Worm (Caenorhabditis elegans) whole organism, early embryonic: Measurements from ENCODE around the gene F20G2.6.

Experiments used
- B0310.2 ChIP-seq: sonication (generic microtip); optimal IDR thresholded peaks from 2 replicates; lab custom pipeline; 2016; ENCODE audit warnings: mild to moderate bottlenecking, missing genetic modification characterization, missing compliant biosample characterization
- F13C5.2 ChIP-seq: sonication (generic microtip); optimal IDR thresholded peaks from 2 replicates; lab custom pipeline; 2017; ENCODE audit warnings: mild to moderate bottlenecking, missing genetic modification characterization, inconsistent platforms, missing compliant biosample characterization
- aly-1 ChIP-seq: sonication (generic microtip); optimal IDR thresholded peaks from 2 replicates; lab custom pipeline; 2016; ENCODE audit warnings: missing genetic modification characterization, missing compliant biosample characterization
- ama-1 ChIP-seq: fragments of 150-350 bp; optimal IDR thresholded peaks from 2 replicates; lab custom pipeline; 2014
- ceh-13 ChIP-seq: fragments of 200-800 bp; sonication (Bioruptor generic); optimal IDR thresholded peaks from 2 replicates; lab custom pipeline; 2018; ENCODE audit warnings: mild to moderate bottlenecking, missing genetic modification characterization, missing compliant biosample characterization
- ceh-36 ChIP-seq: sonication (generic microtip); optimal IDR thresholded peaks from 2 replicates; lab custom pipeline; 2016; ENCODE audit warnings: missing genetic modification characterization, inconsistent platforms, missing compliant biosample characterization
- ets-7 ChIP-seq: sonication (generic microtip); optimal IDR thresholded peaks from 2 replicates; lab custom pipeline; 2016; ENCODE audit warnings: missing genotype, missing genetic modification characterization, missing compliant biosample characterization
- flt-1 ChIP-seq: fragments of 200-800 bp; sonication (Bioruptor generic); IDR thresholded peaks from 2 replicates; pipeline ENCODE4 v1.3.6; 2022; ENCODE audit warnings: missing genetic modification characterization, missing compliant biosample characterization
- hmbx-1 ChIP-seq: sonication (generic microtip); optimal IDR thresholded peaks from 2 replicates; lab custom pipeline; 2016; ENCODE audit warnings: mild to moderate bottlenecking, missing genetic modification characterization, missing compliant biosample characterization
- hmg-4 ChIP-seq: fragments of 200-800 bp; sonication (Bioruptor generic); optimal IDR thresholded peaks from 2 replicates; lab custom pipeline; 2018; ENCODE audit warnings: mild to moderate bottlenecking, missing genetic modification characterization, missing compliant biosample characterization
- hnd-1 ChIP-seq: sonication (generic microtip); optimal IDR thresholded peaks from 2 replicates; lab custom pipeline; 2016; ENCODE audit warnings: missing genetic modification characterization, missing compliant biosample characterization
- pes-1 ChIP-seq: fragments of 200-800 bp; sonication (Bioruptor generic); IDR thresholded peaks from 2 replicates; pipeline ENCODE4 v1.3.6; 2022; ENCODE audit warnings: missing genetic modification reagents, missing genetic modification characterization, missing compliant biosample characterization
- scrt-1 ChIP-seq: fragments of 200-800 bp; sonication (Bioruptor generic); IDR thresholded peaks from 2 replicates; pipeline ENCODE4 v1.3.6; 2022; ENCODE audit warnings: missing genetic modification characterization, missing compliant biosample characterization
- sea-1 ChIP-seq: fragments of 200-800 bp; sonication (Bioruptor generic); conservative IDR thresholded peaks from 2 replicates; pipeline ENCODE4 v1.3.6; 2022; ENCODE audit warnings: missing genetic modification characterization, missing compliant biosample characterization
- tbx-11 ChIP-seq: fragments of 200-800 bp; sonication (Bioruptor generic); IDR thresholded peaks from 2 replicates; pipeline ENCODE4 v1.3.6; 2022; ENCODE audit warnings: missing genetic modification characterization, missing compliant biosample characterization
- tbx-37 ChIP-seq: fragments of 200-800 bp; sonication (Bioruptor generic); conservative IDR thresholded peaks from 2 replicates; pipeline ENCODE4 v1.3.6; 2022; ENCODE audit warnings: missing genetic modification reagents, missing genetic modification characterization, missing compliant biosample characterization
- tra-4 ChIP-seq: sonication (generic microtip); optimal IDR thresholded peaks from 2 replicates; lab custom pipeline; 2017; ENCODE audit warnings: missing genetic modification characterization, missing compliant biosample characterization

F20G2.6 gene

ce11 chrV:13762426-13763127 lies at the start of gene F20G2.6:
Gene F20G2.6 (plus strand): TSS chrV:13763077.
- TF ChIP-seq hmg-4 (GFP tag; lab: Kevin White, UChicago), result no peak
- no peak for TF ChIP-seq hnd-1 (tag; lab: Kevin White, UChicago)
- TF ChIP-seq tbx-37 (GFP tag; lab: Robert Waterston, UW), result no peak
- TF ChIP-seq hmbx-1, result no peak
- no peak for TF ChIP-seq ama-1 (lab: Kevin White, UChicago)
- no peak for TF ChIP-seq aly-1 (tag; lab: Kevin White, UChicago)
- no peak for TF ChIP-seq F13C5.2 (tag; lab: Kevin White, UChicago)
- TF ChIP-seq B0310.2 (tag; lab: Kevin White, UChicago), result no peak
- no peak for TF ChIP-seq flt-1 (GFP tag; lab: Robert Waterston, UW)
- no peak for TF ChIP-seq ceh-36 (tag; lab: Kevin White, UChicago)
- TF ChIP-seq tbx-11, result no peak
- TF ChIP-seq pes-1 (GFP tag; lab: Robert Waterston, UW), result no peak

- TF ChIP-seq ets-7 (tag; lab: Kevin White, UChicago) (peak; percentile 57), flt-1 (GFP tag; lab: Robert Waterston, UW) (no peak), F13C5.2 (tag; lab: Kevin White, UChicago) (peak; percentile 72), tbx-11 (0 out of 2 replicates have a peak, but pooled peaks have one; percentile 45), hmg-4 (GFP tag; lab: Kevin White, UChicago) (peak; percentile 11), scrt-1 (no peak), aly-1 (tag; lab: Kevin White, UChicago) (no peak), B0310.2 (tag; lab: Kevin White, UChicago) (peak; percentile 34), tra-4 (tag; lab: Kevin White, UChicago) (peak; percentile 28), tbx-37 (GFP tag; lab: Robert Waterston, UW) (peak; percentile 70)
These were observed 47.6 kb upstream of the F20G2.6 start, which contains the start of gene zipt-9 for ce11 chrV:13715223-13715686. Gene zipt-9 (minus strand): TSS chrV:13715273.

- TF ChIP-seq pes-1 (GFP tag; lab: Robert Waterston, UW), result no peak
- TF ChIP-seq B0310.2 (tag; lab: Kevin White, UChicago), result no peak
- no peak for TF ChIP-seq tra-4 (tag; lab: Kevin White, UChicago)
- TF ChIP-seq hmg-4 (GFP tag; lab: Kevin White, UChicago), result no peak
- TF ChIP-seq F13C5.2 (tag; lab: Kevin White, UChicago), result no peak
- TF ChIP-seq tbx-37 (GFP tag; lab: Robert Waterston, UW), result no peak
- TF ChIP-seq ets-7 (tag; lab: Kevin White, UChicago), result no peak
- no peak for TF ChIP-seq hnd-1 (tag; lab: Kevin White, UChicago)
- TF ChIP-seq ceh-13, result no peak
- no peak for TF ChIP-seq hmbx-1
- no peak for TF ChIP-seq sea-1
- TF ChIP-seq aly-1 (tag; lab: Kevin White, UChicago), result no peak
These were observed 46.3 kb upstream of the F20G2.6 start, which contains the start of gene T01D3.6 for ce11 chrV:13716531-13716930. Gene T01D3.6 (plus strand): TSS chrV:13716824.

ce11 chrV:13724781-13725180 lies 38.1 kb upstream of the F20G2.6 start, which contains the start of gene F35E12.2:
Gene F35E12.2 (minus strand): TSS chrV:13724881.
- TF ChIP-seq tbx-11 (no peak), hmg-4 (GFP tag; lab: Kevin White, UChicago) (no peak), ceh-13 (no peak), F13C5.2 (tag; lab: Kevin White, UChicago) (no peak), tra-4 (tag; lab: Kevin White, UChicago) (no peak)

ce11 chrV:13725574-13725973 lies 37.3 kb upstream of the F20G2.6 start, which contains the start of gene fbxa-181:
Gene fbxa-181 (plus strand): TSS chrV:13725874.
- TF ChIP-seq ceh-13 (no peak), sea-1 (no peak), hmbx-1 (no peak), scrt-1 (no peak)

ce11 chrV:13730762-13731161 lies 32.1 kb upstream of the F20G2.6 start, which contains the start of gene dct-17:
Gene dct-17 (minus strand): TSS chrV:13730784.
- TF ChIP-seq hnd-1 (tag; lab: Kevin White, UChicago) (no peak), pes-1 (GFP tag; lab: Robert Waterston, UW) (no peak), flt-1 (GFP tag; lab: Robert Waterston, UW) (no peak), hmbx-1 (no peak), aly-1 (tag; lab: Kevin White, UChicago) (no peak)

- TF ChIP-seq ceh-36 (tag; lab: Kevin White, UChicago) (no peak), tbx-11 (no peak), pes-1 (GFP tag; lab: Robert Waterston, UW) (no peak)
These were observed 26.7 kb upstream of the F20G2.6 start, which contains the start of gene F35E12.6 for ce11 chrV:13736147-13736546. Gene F35E12.6 (minus strand): TSS chrV:13736247.

ce11 chrV:13738374-13738773 lies 24.5 kb upstream of the F20G2.6 start, which contains the start of gene irg-5:
Gene irg-5 (minus strand): TSS chrV:13738474.
- no peak for TF ChIP-seq tra-4 (tag; lab: Kevin White, UChicago)
- no peak for TF ChIP-seq ceh-13
- no peak for TF ChIP-seq hmbx-1
- no peak for TF ChIP-seq pes-1 (GFP tag; lab: Robert Waterston, UW)
- no peak for TF ChIP-seq F13C5.2 (tag; lab: Kevin White, UChicago)
- no peak for TF ChIP-seq hnd-1 (tag; lab: Kevin White, UChicago)
- TF ChIP-seq ama-1 (lab: Kevin White, UChicago), result no peak
- no peak for TF ChIP-seq hmg-4 (GFP tag; lab: Kevin White, UChicago)
- TF ChIP-seq ceh-36 (tag; lab: Kevin White, UChicago), result no peak
- no peak for TF ChIP-seq ets-7 (tag; lab: Kevin White, UChicago)
- no peak for TF ChIP-seq flt-1 (GFP tag; lab: Robert Waterston, UW)
- TF ChIP-seq B0310.2 (tag; lab: Kevin White, UChicago), result no peak
- no peak for TF ChIP-seq aly-1 (tag; lab: Kevin White, UChicago)
- no peak for TF ChIP-seq tbx-37 (GFP tag; lab: Robert Waterston, UW)
